Worm (Caenorhabditis elegans): ENCODE results near the gene F56A8.3.
A peak's percentile ranks its signal among the peaks of the same experiment; 100 is the strongest.

F56A8.3 gene

DNA sequence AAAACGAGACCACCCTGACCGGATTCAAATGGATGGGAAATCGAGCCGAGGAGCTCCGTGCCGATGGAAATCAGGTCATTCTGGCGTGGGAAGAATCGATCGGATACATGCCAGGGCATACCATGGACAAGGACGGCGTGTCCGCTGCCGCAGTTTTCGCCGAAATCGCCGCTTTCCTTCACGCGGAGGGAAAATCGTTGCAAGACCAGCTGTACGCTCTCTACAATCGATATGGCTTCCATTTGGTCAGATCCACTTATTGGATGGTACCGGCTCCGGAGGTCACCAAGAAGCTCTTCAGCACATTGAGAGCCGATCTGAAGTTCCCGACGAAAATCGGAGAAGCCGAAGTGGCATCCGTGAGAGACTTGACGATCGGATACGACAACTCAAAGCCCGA lies 45.3 kb downstream of the F56A8.3 start:
- TF ChIP-seq dpl-1 (GFP tag; optimal IDR thresholded peaks at IDR 0.05) (no peak), sox-4 (tag; optimal IDR thresholded peaks at IDR 0.05) (no peak), lin-14 (GFP tag; optimal IDR thresholded peaks at IDR 0.05) (no peak), hpl-2 (GFP tag; optimal IDR thresholded peaks at IDR 0.05) (no peak), nhr-28 (tag; optimal IDR thresholded peaks at IDR 0.05) (no peak), jun-1 (tag; optimal IDR thresholded peaks at IDR 0.05) (no peak), swsn-7 (tag; optimal IDR thresholded peaks at IDR 0.05) (no peak), mef-2 (tag; optimal IDR thresholded peaks at IDR 0.05) (no peak), snu-23 (GFP tag; optimal IDR thresholded peaks at IDR 0.05) (no peak), fkh-4 (tag; optimal IDR thresholded peaks at IDR 0.05; ENCODE audit: borderline replicate concordance) (no peak), tbx-2 (tag; optimal IDR thresholded peaks at IDR 0.05) (no peak), mab-9 (GFP tag; IDR thresholded peaks at IDR 0.05) (no peak)

DNA sequence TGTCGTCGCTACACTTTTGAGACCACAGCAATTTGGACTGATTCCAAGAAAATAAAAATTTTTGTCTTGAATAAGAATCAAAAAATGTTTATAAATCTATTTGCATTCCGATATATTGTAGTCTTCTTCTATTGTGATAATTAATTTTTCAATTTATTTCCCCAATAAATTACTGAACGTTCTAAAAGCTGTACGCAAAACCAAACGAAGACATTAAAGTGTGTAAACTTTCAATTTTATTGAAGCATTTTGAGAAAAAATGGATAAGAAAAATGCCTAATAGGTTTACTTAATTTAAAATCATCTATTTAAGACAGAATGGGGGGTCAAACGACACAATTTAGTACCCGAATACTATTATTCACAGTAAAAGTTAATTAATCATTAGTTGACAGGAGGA lies 45.9 kb downstream of the F56A8.3 start:
- TF ChIP-seq efl-1 (optimal IDR thresholded peaks at IDR 0.05): no peak
- peak in 1 of 2 experiments; percentile 74 for TF ChIP-seq efl-1 (GFP tag; optimal IDR thresholded peaks at IDR 0.05 in 1 of 2)
- no peak for TF ChIP-seq sptf-1 (tag; optimal IDR thresholded peaks at IDR 0.05)
- no peak for TF ChIP-seq rnt-1 (tag; optimal IDR thresholded peaks at IDR 0.05)
- TF ChIP-seq ztf-11 (tag; optimal IDR thresholded peaks at IDR 0.05): no peak
- no peak for TF ChIP-seq ets-5 (GFP tag; IDR thresholded peaks at IDR 0.05)
- TF ChIP-seq zag-1 (tag; optimal IDR thresholded peaks at IDR 0.05): no peak
- TF ChIP-seq lin-35 (GFP tag; optimal IDR thresholded peaks at IDR 0.05): no peak
- TF ChIP-seq snpc-4 (tag; optimal IDR thresholded peaks at IDR 0.05): no peak

DNA sequence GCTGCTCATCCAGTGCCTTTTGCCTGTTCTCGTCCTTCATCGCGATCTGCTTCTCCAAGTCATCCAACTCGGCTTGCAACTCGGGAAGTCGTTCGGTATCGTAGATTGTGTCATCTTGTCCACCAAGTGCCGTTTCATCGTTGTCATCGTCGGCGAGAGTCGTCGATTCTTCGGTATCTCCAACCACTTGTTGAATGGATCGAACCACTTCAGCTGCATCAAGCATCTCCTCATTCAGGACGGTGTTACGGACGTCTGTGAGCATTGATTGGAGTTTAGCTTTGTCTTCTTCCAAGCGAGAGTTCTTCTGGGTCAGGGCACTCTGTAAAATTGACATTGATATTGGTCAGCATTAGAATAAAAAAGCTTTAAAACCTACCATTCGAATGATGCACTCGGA lies 48.9 kb downstream of the F56A8.3 start:
- TF ChIP-seq pag-3 (tag; optimal IDR thresholded peaks at IDR 0.05; ENCODE audit: borderline replicate concordance, insufficient read depth) (no peak), mep-1 (tag; optimal IDR thresholded peaks at IDR 0.05) (no peak), nhr-11 (tag; optimal IDR thresholded peaks at IDR 0.05) (no peak), elt-2 (tag; optimal IDR thresholded peaks at IDR 0.05) (no peak), nhr-90 (tag; optimal IDR thresholded peaks at IDR 0.05; ENCODE audit: poor library complexity) (no peak), nhr-77 (tag; optimal IDR thresholded peaks at IDR 0.05) (no peak)

DNA sequence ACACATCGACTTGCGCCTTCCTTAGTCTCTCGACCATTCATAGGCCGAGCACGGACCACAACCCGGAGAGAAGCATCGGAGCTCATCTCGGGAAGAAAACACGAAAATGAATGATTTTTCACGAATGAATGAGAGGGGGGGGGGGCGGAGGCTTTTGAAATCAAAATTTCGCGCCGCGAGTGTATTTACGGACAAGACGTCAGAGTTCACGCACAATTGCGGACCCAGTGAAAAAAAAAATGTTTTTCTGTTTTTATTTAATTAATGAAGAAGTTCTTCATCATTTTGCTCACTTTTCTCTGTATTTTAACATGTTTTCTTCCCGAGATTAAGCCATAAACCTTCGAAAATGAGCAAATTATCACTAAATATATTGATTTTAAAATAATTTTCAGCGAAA lies 50.4 kb downstream of the F56A8.3 start, which contains the start of the genes klp-19 and slc-36.1:
Gene klp-19 (minus strand): TSS at position 153 of the 400 bp plus-strand sequence.
Gene slc-36.1 (plus strand): TSS at position 396 of the 400 bp plus-strand sequence.
- TF ChIP-seq nhr-19 (GFP tag; conservative IDR thresholded peaks at IDR 0.05) (peak; percentile 19; the same call in 1 of the 2 replicates), lsy-2 (tag; optimal IDR thresholded peaks at IDR 0.05) (peak; percentile 62 to 68), fkh-4 (tag; optimal IDR thresholded peaks at IDR 0.05; ENCODE audit: borderline replicate concordance) (no peak), irx-1 (tag; optimal IDR thresholded peaks at IDR 0.05) (peak; percentile 38), ces-1 (GFP tag; optimal IDR thresholded peaks at IDR 0.05) (no peak), fkh-8 (tag; optimal IDR thresholded peaks at IDR 0.05) (peak; percentile 27), swsn-7 (tag; optimal IDR thresholded peaks at IDR 0.05) (peak; percentile 53), nhr-77 (tag; optimal IDR thresholded peaks at IDR 0.05) (no peak), zag-1 (tag; optimal IDR thresholded peaks at IDR 0.05) (no peak), ztf-4 (tag; optimal IDR thresholded peaks at IDR 0.05) (no peak), pag-3 (tag; optimal IDR thresholded peaks at IDR 0.05; ENCODE audit: borderline replicate concordance, insufficient read depth) (peak; percentile 22), skn-1 (tag; optimal IDR thresholded peaks at IDR 0.05) (peak; percentile 31), lin-13 (GFP tag; optimal IDR thresholded peaks at IDR 0.05) (peak; percentile 12), mdl-1 (tag; optimal IDR thresholded peaks at IDR 0.05) (peak in 1 of 2 experiments; percentile 17), lin-39 (tag; optimal IDR thresholded peaks at IDR 0.05) (no peak), hpl-2 (GFP tag; optimal IDR thresholded peaks at IDR 0.05) (no peak), elt-2 (tag; optimal IDR thresholded peaks at IDR 0.05) (no peak), unc-98 (GFP tag; IDR thresholded peaks at IDR 0.05) (no peak), elt-3 (tag; optimal IDR thresholded peaks at IDR 0.05) (no peak), vab-15 (tag; optimal IDR thresholded peaks at IDR 0.05) (no peak), ceh-8 (GFP tag; optimal IDR thresholded peaks at IDR 0.05) (no peak), C34B4.2 (tag; optimal IDR thresholded peaks at IDR 0.05) (no peak), nhr-47 (tag; optimal IDR thresholded peaks at IDR 0.05) (peak; percentile 60), rnt-1 (tag; optimal IDR thresholded peaks at IDR 0.05) (no peak), lin-15B (tag; optimal IDR thresholded peaks at IDR 0.05) (peak; percentile 41), mep-1 (tag; optimal IDR thresholded peaks at IDR 0.05) (peak; percentile 74), hlh-17 (GFP tag; optimal IDR thresholded peaks at IDR 0.05; ENCODE audit: borderline replicate concordance) (no peak), lir-3 (tag; optimal IDR thresholded peaks at IDR 0.05; ENCODE audit: poor library complexity) (no peak), fkh-10 (GFP tag; optimal IDR thresholded peaks at IDR 0.05) (no peak)
